Fruit fly (Drosophila melanogaster): ENCODE measurements around the gene Polr3C.
"Not testable (repeated sequence)": the region's sequence is repeated elsewhere in the genome, so short reads cannot be mapped to it uniquely, and the experiment has no call there.

DNA sequence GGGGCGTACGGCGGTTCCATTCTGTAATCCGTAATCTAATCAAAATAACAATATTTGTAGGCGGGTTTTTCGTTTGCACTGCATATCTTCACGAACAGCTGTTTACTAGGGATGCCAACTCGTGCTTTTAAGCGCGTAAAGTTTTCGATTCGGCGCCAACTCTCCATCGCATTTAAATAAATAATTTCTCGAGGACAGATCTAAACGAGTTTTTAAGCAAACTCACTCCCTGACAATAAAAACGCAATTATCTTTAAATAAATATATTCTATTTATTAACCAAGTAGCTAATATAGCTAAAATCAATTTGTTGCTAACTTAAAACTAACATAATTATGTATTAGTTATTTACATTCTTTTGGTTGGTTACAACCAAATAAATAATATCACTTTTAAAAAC is 5.0 kb downstream of the Polr3C start, which contains the start of gene CG5608:
- not testable (repeated sequence) for TF ChIP-seq insv, psq, ttk, Myc (optimal IDR thresholded peaks at IDR 0.05)

Data from Kc167 (cell line).